Fruit fly (Drosophila melanogaster) whole organism, prepupa: ENCODE results near the gene Obp99a.

Experiments
- Blimp-1 ChIP-seq: fragments of 200-800 bp; sonication (Bioruptor generic); optimal IDR thresholded peaks from 3 replicates; lab custom pipeline; 2017; ENCODE audit warnings: missing biosample characterization, missing genetic modification characterization, mild to moderate bottlenecking, moderate library complexity, missing genetic modification reagents
- CG10631 ChIP-seq: fragments of 200-800 bp; sonication (Bioruptor generic); optimal IDR thresholded peaks from 2 replicates; lab custom pipeline; 2016; ENCODE audit warnings: missing biosample characterization, missing genetic modification characterization
- CG10669 ChIP-seq: fragments of 200-800 bp; sonication (Bioruptor generic); optimal IDR thresholded peaks from 3 replicates; lab custom pipeline; 2018; ENCODE audit warnings: missing biosample characterization, mild to moderate bottlenecking, missing genetic modification characterization, moderate library complexity
- CG11762 ChIP-seq: fragments of 200-800 bp; sonication (Bioruptor generic); optimal IDR thresholded peaks from 3 replicates; lab custom pipeline; 2016; ENCODE audit warnings: missing biosample characterization, missing genetic modification characterization; ENCODE audit not compliant: insufficient read depth
- CG11902 ChIP-seq: fragments of 200-800 bp; sonication (Bioruptor generic); optimal IDR thresholded peaks from 3 replicates; lab custom pipeline; 2016; ENCODE audit warnings: missing biosample characterization, missing genetic modification characterization
- CG15336 ChIP-seq: fragments of 200-800 bp; sonication (Bioruptor generic); IDR thresholded peaks from 2 replicates; pipeline ENCODE4 v1.3.6; 2022; ENCODE audit warnings: missing biosample characterization, missing genetic modification characterization
- CG1621 ChIP-seq: fragments of 200-800 bp; sonication (Bioruptor generic); optimal IDR thresholded peaks from 3 replicates; lab custom pipeline; 2018; ENCODE audit warnings: missing biosample characterization, mild to moderate bottlenecking, missing genetic modification characterization
- CG31627 ChIP-seq: fragments of 200-800 bp; sonication (Bioruptor generic); optimal IDR thresholded peaks from 3 replicates; lab custom pipeline; 2016; ENCODE audit warnings: missing biosample characterization, missing genetic modification characterization
- CG32006 ChIP-seq: fragments of 200-800 bp; sonication (Bioruptor generic); optimal IDR thresholded peaks from 3 replicates; lab custom pipeline; 2017; ENCODE audit warnings: missing biosample characterization, mild to moderate bottlenecking, missing genetic modification characterization
- CG34406 ChIP-seq: fragments of 200-800 bp; sonication (Bioruptor generic); optimal IDR thresholded peaks from 3 replicates; lab custom pipeline; 2016; ENCODE audit warnings: missing biosample characterization, missing genetic modification characterization
- CG3919 ChIP-seq: fragments of 200-800 bp; sonication (Bioruptor generic); optimal IDR thresholded peaks from 3 replicates; lab custom pipeline; 2016; ENCODE audit warnings: missing biosample characterization, missing genetic modification characterization
- CG6808 ChIP-seq: fragments of 200-800 bp; sonication (Bioruptor generic); optimal IDR thresholded peaks from 3 replicates; lab custom pipeline; 2017; ENCODE audit warnings: missing biosample characterization, missing genetic modification characterization, mild to moderate bottlenecking, moderate library complexity, missing genetic modification reagents
- CG6854 ChIP-seq: fragments of 200-800 bp; sonication (Bioruptor generic); optimal IDR thresholded peaks from 2 replicates; lab custom pipeline; 2017; ENCODE audit warnings: missing biosample characterization, mild to moderate bottlenecking, missing genetic modification characterization
- CG8119 ChIP-seq: fragments of 200-800 bp; sonication (Bioruptor generic); IDR thresholded peaks from 3 replicates; pipeline ENCODE4 v1.3.6; 2022; ENCODE audit warnings: missing biosample characterization, missing genetic modification characterization
- CG8319 ChIP-seq: fragments of 200-800 bp; sonication (Bioruptor generic); optimal IDR thresholded peaks from 3 replicates; lab custom pipeline; 2016; ENCODE audit warnings: missing biosample characterization, missing genetic modification characterization
- Eip78C ChIP-seq: fragments of 200-800 bp; sonication (Bioruptor generic); peaks from one replicate; lab custom pipeline; 2016; ENCODE audit warnings: missing biosample characterization, missing genetic modification characterization
- Ets21C ChIP-seq: fragments of 200-800 bp; sonication (Bioruptor generic); optimal IDR thresholded peaks from 3 replicates; lab custom pipeline; 2016; ENCODE audit warnings: missing biosample characterization, missing genetic modification characterization
- Ets96B ChIP-seq: fragments of 200-800 bp; optimal IDR thresholded peaks from 2 replicates; lab custom pipeline; 2019; ENCODE audit warnings: missing biosample characterization, mild to moderate bottlenecking, missing genetic modification characterization, moderate library complexity
- Gug ChIP-seq: fragments of 200-800 bp; sonication (Bioruptor generic); IDR thresholded peaks from 2 replicates; pipeline ENCODE4 v1.3.6; 2022; ENCODE audit warnings: missing biosample characterization, missing genetic modification characterization
- Hr38 ChIP-seq: sonication (Bioruptor generic); optimal IDR thresholded peaks from 2 replicates; lab custom pipeline; 2016; ENCODE audit warnings: missing biosample characterization, missing genetic modification characterization
- Hr4 ChIP-seq: fragments of 200-800 bp; sonication (Bioruptor generic); optimal IDR thresholded peaks from 3 replicates; lab custom pipeline; 2016; ENCODE audit warnings: missing biosample characterization, missing genetic modification characterization
- Lpt ChIP-seq: fragments of 200-800 bp; sonication (Bioruptor generic); optimal IDR thresholded peaks from 3 replicates; lab custom pipeline; 2016; ENCODE audit warnings: missing biosample characterization, missing genetic modification characterization
- Smox ChIP-seq: fragments of 200-800 bp; sonication (Bioruptor generic); optimal IDR thresholded peaks from 3 replicates; lab custom pipeline; 2016; ENCODE audit warnings: missing biosample characterization, missing genetic modification characterization
- Sox102F ChIP-seq: fragments of 200-800 bp; sonication (Bioruptor generic); optimal IDR thresholded peaks from 2 replicates; lab custom pipeline; 2016; ENCODE audit warnings: missing biosample characterization, mild to moderate bottlenecking, missing genetic modification characterization
- Sox14 ChIP-seq: fragments of 200-800 bp; sonication (Bioruptor generic); optimal IDR thresholded peaks from 3 replicates; lab custom pipeline; 2016; ENCODE audit warnings: missing biosample characterization, missing genetic modification characterization
- acj6 ChIP-seq: fragments of 200-800 bp; sonication (Bioruptor generic); optimal IDR thresholded peaks from 3 replicates; lab custom pipeline; 2016; ENCODE audit warnings: missing biosample characterization, missing genetic modification characterization
- dac ChIP-seq: fragments of 200-800 bp; sonication (Bioruptor generic); optimal IDR thresholded peaks from 2 replicates; lab custom pipeline; 2017; ENCODE audit warnings: missing biosample characterization, mild to moderate bottlenecking, missing genetic modification characterization
- dsx ChIP-seq: fragments of 200-800 bp; optimal IDR thresholded peaks from 3 replicates; lab custom pipeline; 2019; ENCODE audit warnings: missing biosample characterization, mild to moderate bottlenecking, missing genetic modification characterization, moderate library complexity; ENCODE audit not compliant: poor library complexity, severe bottlenecking
- eg ChIP-seq: fragments of 200-800 bp; sonication (Bioruptor generic); IDR thresholded peaks from 3 replicates; pipeline ENCODE4 v1.3.6; 2022; ENCODE audit warnings: missing biosample characterization, missing genetic modification characterization
- esn ChIP-seq: fragments of 200-800 bp; sonication (Bioruptor generic); optimal IDR thresholded peaks from 2 replicates; lab custom pipeline; 2016; ENCODE audit warnings: missing biosample characterization, mild to moderate bottlenecking, missing genetic modification characterization, moderate library complexity
- fd85E ChIP-seq: fragments of 200-800 bp; sonication (Bioruptor generic); optimal IDR thresholded peaks from 3 replicates; lab custom pipeline; 2016; ENCODE audit warnings: missing biosample characterization, missing genetic modification characterization
- fkh ChIP-seq: fragments of 200-800 bp; sonication (Bioruptor generic); optimal IDR thresholded peaks from 3 replicates; lab custom pipeline; 2017; ENCODE audit warnings: missing biosample characterization, mild to moderate bottlenecking, missing genetic modification characterization, moderate library complexity
- lz ChIP-seq: fragments of 200-800 bp; sonication (Bioruptor generic); optimal IDR thresholded peaks from 3 replicates; lab custom pipeline; 2016; ENCODE audit warnings: missing biosample characterization, missing genetic modification characterization
- pdm3 ChIP-seq: fragments of 200-800 bp; sonication (Bioruptor generic); optimal IDR thresholded peaks from 3 replicates; lab custom pipeline; 2016; ENCODE audit warnings: missing biosample characterization, missing genetic modification characterization
- salr ChIP-seq, 2 experiments: fragments of 200-800 bp; sonication (Bioruptor generic); optimal IDR thresholded peaks; 3 replicates each; lab custom pipeline; 2016 to 2018; ENCODE audit warnings: missing biosample characterization in 2 of 2, missing genetic modification characterization in 2 of 2, mild to moderate bottlenecking in 1 of 2
- spab ChIP-seq: fragments of 200-800 bp; sonication (Bioruptor generic); optimal IDR thresholded peaks from 2 replicates; lab custom pipeline; 2017; ENCODE audit warnings: missing biosample characterization, mild to moderate bottlenecking, missing genetic modification characterization, missing genetic modification reagents
- ss ChIP-seq, 2 experiments: fragments of 200-800 bp; sonication (Bioruptor generic); optimal IDR thresholded peaks; 2 replicates in 1 of 2; 3 replicates in 1 of 2; lab custom pipeline; 2017 to 2018; ENCODE audit warnings: mild to moderate bottlenecking in 2 of 2, missing biosample characterization in 2 of 2, missing genetic modification characterization in 2 of 2, moderate library complexity in 1 of 2
- svp ChIP-seq: fragments of 200-800 bp; sonication (Bioruptor generic); peaks from one replicate; lab custom pipeline; 2016; ENCODE audit warnings: missing biosample characterization, missing genetic modification characterization
- topi ChIP-seq: fragments of 200-800 bp; sonication (Bioruptor generic); optimal IDR thresholded peaks from 3 replicates; lab custom pipeline; 2016; ENCODE audit warnings: missing biosample characterization, missing genetic modification characterization

Gene Obp99a

dm6 chr3R:29651488-29651887 lies 20.0 kb upstream of the Obp99a start:
- TF ChIP-seq esn (GFP tag; lab: Kevin White, UChicago) (no peak), CG31627 (GFP tag; lab: Kevin White, UChicago) (peak; percentile 12)

- TF ChIP-seq CG11902 (GFP tag; lab: Kevin White, UChicago) (no peak), CG32006 (GFP tag; lab: Kevin White, UChicago) (no peak), CG3919 (no peak)
Observed at dm6 chr3R:29659950-29660349, 11.5 kb upstream of the Obp99a start, which contains the start of gene Dop1R2. Dop1R2 (minus strand) TSS chr3R:29659984.

dm6 chr3R:29664183-29664829 lies 7.2 kb upstream of the Obp99a start, which contains the start of gene ppk21:
ppk21 (plus strand) TSS chr3R:29664779.
- TF ChIP-seq svp (GFP tag; lab: Kevin White, UChicago) (peak; percentile 29), fd85E (GFP tag; lab: Kevin White, UChicago) (no peak)

- TF ChIP-seq Blimp-1 (no peak), fd85E (GFP tag; lab: Kevin White, UChicago) (no peak), acj6 (GFP tag; lab: Kevin White, UChicago) (no peak), Sox102F (no peak), CG34406 (GFP tag; lab: Kevin White, UChicago) (no peak), Hr38 (no peak), Ets96B (no peak), Eip78C (no peak), salr (GFP tag; optimal IDR thresholded peaks at IDR 0.05; lab: Kevin White, UChicago) (no peak), CG32006 (GFP tag; lab: Kevin White, UChicago) (no peak), Gug (GFP tag; lab: Robert Waterston, UW) (no peak), ss (GFP tag; optimal IDR thresholded peaks at IDR 0.05; lab: Kevin White, UChicago) (no peak), CG6854 (no peak), CG8319 (GFP tag; lab: Kevin White, UChicago) (no peak), CG6808 (GFP tag; lab: Kevin White, UChicago) (no peak), esn (GFP tag; lab: Kevin White, UChicago) (no peak), pdm3 (no peak), topi (GFP tag; lab: Kevin White, UChicago) (no peak)
Observed at dm6 chr3R:29668777-29669176, 2.7 kb upstream of the Obp99a start, which contains the start of the genes ppk20 and ppk30. ppk20 (minus strand) TSS chr3R:29668877. ppk30 (plus strand) TSS chr3R:29669149.

- TF ChIP-seq CG8119 (GFP tag; lab: Robert Waterston, UW) = no peak
Observed at dm6 chr3R:29672156-29672555, 699 bp downstream of the Obp99a start, which contains the start of gene ppk19. ppk19 (plus strand) TSS chr3R:29672456.

dm6 chr3R:29675333-29675732 lies 3.9 kb downstream of the Obp99a start, which contains the start of the genes Bub3 and Cap-D2:
Bub3 (minus strand) TSS chr3R:29675421.
Cap-D2 (plus strand) TSS chr3R:29675651.
- TF ChIP-seq CG10631 (no peak), CG15336 (peak; percentile 54; the same call in 1 of the 2 replicates), fkh (no peak), Lpt (GFP tag; lab: Kevin White, UChicago) (peak; percentile 54), fd85E (GFP tag; lab: Kevin White, UChicago) (no peak), CG10669 (GFP tag; lab: Kevin White, UChicago) (no peak), esn (GFP tag; lab: Kevin White, UChicago) (peak; percentile 76), CG6854 (no peak), CG11762 (peak; percentile 21), Gug (GFP tag; lab: Robert Waterston, UW) (peak; percentile 60), CG6808 (GFP tag; lab: Kevin White, UChicago) (no peak), Ets21C (peak; percentile 53), Ets96B (peak; percentile 63), dac (GFP tag; lab: Kevin White, UChicago) (no peak), CG31627 (GFP tag; lab: Kevin White, UChicago) (peak; percentile 74), spab (GFP tag; lab: Kevin White, UChicago) (no peak), Hr4 (GFP tag; lab: Kevin White, UChicago) (peak; percentile 74), CG8319 (GFP tag; lab: Kevin White, UChicago) (peak; percentile 13), Sox14 (GFP tag; lab: Kevin White, UChicago) (peak; percentile 70), eg (GFP tag; lab: Robert Waterston, UW) (peak; percentile 75; the same call in 2 of the 3 replicates), lz (GFP tag; lab: Kevin White, UChicago) (peak; percentile 74), dsx (peak; percentile 23), Smox (GFP tag; lab: Kevin White, UChicago) (peak; percentile 60), topi (GFP tag; lab: Kevin White, UChicago) (peak; percentile 69), CG1621 (tag; lab: Kevin White, UChicago) (peak; percentile 41), pdm3 (peak; percentile 71)
